Worm (Caenorhabditis elegans) whole organism, midembryonic: ENCODE data around the gene ugt-7.

Experiments used
- ztf-23 ChIP-seq: fragments of 200-800 bp; sonication (Bioruptor generic); IDR thresholded peaks from 2 replicates; pipeline ENCODE4 v1.3.6; 2022; ENCODE audit warnings: missing genetic modification reagents, missing genetic modification characterization, missing compliant biosample characterization
- ztf-29 ChIP-seq: fragments of 200-800 bp; sonication (Bioruptor generic); IDR thresholded peaks from 2 replicates; pipeline ENCODE4 v1.3.6; 2022; ENCODE audit warnings: missing genetic modification reagents, missing genetic modification characterization, missing compliant biosample characterization

DNA sequence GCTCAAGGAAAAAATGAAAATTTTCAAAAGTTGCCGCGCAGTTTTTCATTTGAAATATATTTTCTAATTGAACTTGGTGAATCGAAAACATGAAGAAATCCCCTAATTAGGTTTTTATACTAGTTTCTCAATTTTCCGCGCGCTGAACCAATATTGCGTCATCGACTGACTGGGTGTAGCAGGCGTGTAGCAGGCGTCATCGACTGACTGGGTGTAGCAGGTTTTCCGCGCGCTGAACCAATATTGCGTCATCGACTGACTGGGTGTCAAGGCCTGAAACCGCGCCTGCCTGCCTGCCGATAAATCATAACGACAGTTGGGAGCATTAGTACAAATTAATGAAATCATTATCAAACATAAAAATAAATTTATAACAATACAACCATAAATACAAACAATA lies 23.0 kb upstream of the ugt-7 start:
- no peak for TF ChIP-seq ztf-23
- no peak for TF ChIP-seq ztf-29 (GFP tag; lab: Robert Waterston, UW)
